Fruit fly (Drosophila melanogaster) whole organism: Measurements from ENCODE around the gene Osi9.

Experiments used
- EcR ChIP-seq, 2 experiments: fragments of >200 bp; optimal IDR thresholded peaks; 2 replicates each; lab custom pipeline; 2017; ENCODE audit warnings: missing biosample characterization in 2 of 2, missing genetic modification characterization in 2 of 2, missing genetic modification reagents in 2 of 2
- psq ChIP-seq: fragments of >200 bp; optimal IDR thresholded peaks from 2 replicates; lab custom pipeline; 2017
- usp ChIP-seq: fragments of >200 bp; optimal IDR thresholded peaks from 2 replicates; lab custom pipeline; 2017; ENCODE audit warnings: missing biosample characterization, missing genetic modification characterization, mixed read lengths

- no peak for TF ChIP-seq EcR (GFP tag; optimal IDR thresholded peaks at IDR 0.05; lab: Kevin White, UChicago)
- TF ChIP-seq psq = no peak
- TF ChIP-seq usp (GFP tag; lab: Kevin White, UChicago) = no peak
Measured at dm6 chr3R:6221681-6222080, 38.3 kb upstream of the Osi9 start, which contains the start of gene Osi4.
